Worm (Caenorhabditis elegans): ENCODE data around the gene rgs-3.

The rgs-3 gene

ce11 chrII:6077604-6078003 is 22.0 kb upstream of the rgs-3 start, which contains the start of gene H12I13.6:
TSS of gene H12I13.6 (plus strand) at chrII:6077904.
- TF ChIP-seq unc-120 (tag; optimal IDR thresholded peaks at IDR 0.05; ENCODE audit: poor library complexity, severe bottlenecking) (no peak), ces-1 (GFP tag; optimal IDR thresholded peaks at IDR 0.05) (no peak), ceh-39 (tag; optimal IDR thresholded peaks at IDR 0.05) (no peak), mab-5 (tag; optimal IDR thresholded peaks at IDR 0.05) (no peak), mls-2 (tag; optimal IDR thresholded peaks at IDR 0.05) (no peak), ceh-43 (GFP tag; optimal IDR thresholded peaks at IDR 0.05) (no peak), cnd-1 (tag; optimal IDR thresholded peaks at IDR 0.05) (no peak), nhr-28 (tag; optimal IDR thresholded peaks at IDR 0.05) (no peak), tbx-8 (GFP tag; optimal IDR thresholded peaks at IDR 0.05) (no peak), nhr-76 (tag; optimal IDR thresholded peaks at IDR 0.05) (no peak), ceh-83 (GFP tag; optimal IDR thresholded peaks at IDR 0.05) (no peak), flh-1 (GFP tag; optimal IDR thresholded peaks at IDR 0.05) (no peak), ztf-11 (tag; optimal IDR thresholded peaks at IDR 0.05) (no peak)

- TF ChIP-seq mab-5 (tag; optimal IDR thresholded peaks at IDR 0.05) (no peak), cnd-1 (tag; optimal IDR thresholded peaks at IDR 0.05) (no peak), zip-8 (tag; optimal IDR thresholded peaks at IDR 0.05) (no peak), lin-32 (GFP tag; optimal IDR thresholded peaks at IDR 0.05) (no peak), elt-1 (tag; optimal IDR thresholded peaks at IDR 0.05; ENCODE audit: borderline replicate concordance, insufficient read depth) (no peak), ceh-39 (tag; optimal IDR thresholded peaks at IDR 0.05) (no peak), nhr-28 (tag; optimal IDR thresholded peaks at IDR 0.05) (no peak), unc-62 (GFP tag; optimal IDR thresholded peaks at IDR 0.05) (no peak), nhr-76 (tag; optimal IDR thresholded peaks at IDR 0.05) (no peak), lin-13 (tag; optimal IDR thresholded peaks at IDR 0.05) (no peak), unc-120 (tag; optimal IDR thresholded peaks at IDR 0.05; ENCODE audit: poor library complexity, severe bottlenecking) (no peak), ceh-43 (GFP tag; optimal IDR thresholded peaks at IDR 0.05) (no peak), ceh-83 (GFP tag; optimal IDR thresholded peaks at IDR 0.05) (no peak), ham-2 (GFP tag; optimal IDR thresholded peaks at IDR 0.05) (no peak), hlh-1 (tag; optimal IDR thresholded peaks at IDR 0.05) (no peak), ces-1 (GFP tag; optimal IDR thresholded peaks at IDR 0.05) (no peak)
Measured at ce11 chrII:6080743-6081142, 18.9 kb upstream of the rgs-3 start, which contains the start of gene fbf-1. TSS of gene fbf-1 (minus strand) at chrII:6080843.

- TF ChIP-seq elt-1 (tag; optimal IDR thresholded peaks at IDR 0.05; ENCODE audit: borderline replicate concordance, insufficient read depth) (no peak), mls-2 (tag; optimal IDR thresholded peaks at IDR 0.05) (no peak), blmp-1 (tag; optimal IDR thresholded peaks at IDR 0.05) (no peak), zip-8 (tag; optimal IDR thresholded peaks at IDR 0.05) (no peak), hlh-1 (tag; optimal IDR thresholded peaks at IDR 0.05) (no peak), ces-1 (GFP tag; optimal IDR thresholded peaks at IDR 0.05) (no peak), drap-1 (GFP tag; optimal IDR thresholded peaks at IDR 0.05) (no peak), ceh-43 (GFP tag; optimal IDR thresholded peaks at IDR 0.05) (no peak), unc-120 (tag; optimal IDR thresholded peaks at IDR 0.05; ENCODE audit: poor library complexity, severe bottlenecking) (no peak), mep-1 (tag; optimal IDR thresholded peaks at IDR 0.05) (no peak), nhr-237 (tag; optimal IDR thresholded peaks at IDR 0.05) (no peak), cnd-1 (tag; optimal IDR thresholded peaks at IDR 0.05) (no peak), lin-13 (tag; optimal IDR thresholded peaks at IDR 0.05) (no peak), unc-39 (tag; optimal IDR thresholded peaks at IDR 0.05) (no peak)
Measured at ce11 chrII:6082620-6083019, 17.0 kb upstream of the rgs-3 start, which contains the start of gene F21H12.3. TSS of gene F21H12.3 (plus strand) at chrII:6082920.

ce11 chrII:6091380-6091779 is 8.2 kb upstream of the rgs-3 start, which contains the start of the genes fbf-2 and nspg-3:
TSS of gene fbf-2 (minus strand) at chrII:6091480.
TSS of gene nspg-3 (plus strand) at chrII:6091767.
- no peak for TF ChIP-seq ces-1 (GFP tag; optimal IDR thresholded peaks at IDR 0.05)
- TF ChIP-seq nhr-76 (tag; optimal IDR thresholded peaks at IDR 0.05), result no peak
- no peak for TF ChIP-seq unc-39 (tag; optimal IDR thresholded peaks at IDR 0.05)

ce11 chrII:6097441-6097840 is 2.2 kb upstream of the rgs-3 start, which contains the start of the genes tpp-2 and rbbp-5:
TSS of gene tpp-2 (minus strand) at chrII:6097597.
TSS of gene rbbp-5 (plus strand) at chrII:6097830.
- TF ChIP-seq ham-2 (GFP tag; optimal IDR thresholded peaks at IDR 0.05) (peak; percentile 24), cnd-1 (tag; optimal IDR thresholded peaks at IDR 0.05) (no peak)

ce11 chrII:6101475-6101874 is 1.9 kb downstream of the rgs-3 start:
- TF ChIP-seq pha-4 (tag; optimal IDR thresholded peaks at IDR 0.05), result no peak

ce11 chrII:6103986-6104385 is 4.4 kb downstream of the rgs-3 start:
- TF ChIP-seq elt-3 (tag; optimal IDR thresholded peaks at IDR 0.05), result no peak
- no peak for TF ChIP-seq snpc-4 (tag; optimal IDR thresholded peaks at IDR 0.05)
- TF ChIP-seq lin-32 (GFP tag; optimal IDR thresholded peaks at IDR 0.05), result no peak
- TF ChIP-seq bed-3 (GFP tag; optimal IDR thresholded peaks at IDR 0.05), result no peak
- no peak for TF ChIP-seq lsy-2 (tag; optimal IDR thresholded peaks at IDR 0.05)
- no peak for TF ChIP-seq hlh-1 (tag; optimal IDR thresholded peaks at IDR 0.05)
- no peak for TF ChIP-seq mab-5 (tag; optimal IDR thresholded peaks at IDR 0.05)
- no peak for TF ChIP-seq ceh-83 (GFP tag; optimal IDR thresholded peaks at IDR 0.05)
- TF ChIP-seq ztf-11 (tag; optimal IDR thresholded peaks at IDR 0.05), result no peak
- no peak for TF ChIP-seq zip-8 (tag; optimal IDR thresholded peaks at IDR 0.05)
- no peak for TF ChIP-seq ham-2 (GFP tag; optimal IDR thresholded peaks at IDR 0.05)
- no peak for TF ChIP-seq ces-1 (GFP tag; optimal IDR thresholded peaks at IDR 0.05)
